Worm (Caenorhabditis elegans): ENCODE results near the gene famh-136.

famh-136 gene

DNA sequence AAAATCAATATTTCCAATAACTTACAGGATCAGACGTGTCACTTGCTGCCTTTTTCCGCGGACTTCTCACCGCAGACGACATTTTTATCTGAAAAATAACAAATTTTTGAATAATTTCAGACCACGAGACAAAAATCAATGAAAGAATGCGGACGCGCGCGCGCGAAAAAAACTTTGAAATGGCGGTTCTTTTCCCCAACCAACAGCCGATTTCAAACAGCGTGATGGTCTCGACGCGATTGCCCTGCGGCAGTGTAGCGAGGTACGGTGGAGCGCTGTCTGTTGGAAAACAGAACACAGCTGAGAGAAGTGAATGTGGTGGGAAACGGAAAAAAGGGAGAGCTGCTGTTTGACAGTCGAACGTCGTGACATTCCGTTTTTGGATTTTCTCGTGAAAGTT lies 16.5 kb downstream of the famh-136 start, which contains the start of gene lin-9 (continued):
- TF ChIP-seq F10B5.3 (tag; optimal IDR thresholded peaks at IDR 0.05) = peak; percentile 90
- no peak for TF ChIP-seq cey-2 (tag; optimal IDR thresholded peaks at IDR 0.05; ENCODE audit: borderline replicate concordance, insufficient read depth)
- TF ChIP-seq dpl-1 (GFP tag; optimal IDR thresholded peaks at IDR 0.05) = peak; percentile 97
- TF ChIP-seq lin-29 (GFP tag; IDR thresholded peaks at IDR 0.05) = peak; percentile 78
- TF ChIP-seq duxl-1 (tag; optimal IDR thresholded peaks at IDR 0.05; ENCODE audit: poor library complexity) = peak; percentile 94
- peak; percentile 91 for TF ChIP-seq spr-3 (GFP tag; optimal IDR thresholded peaks at IDR 0.05)
- TF ChIP-seq php-3 (GFP tag; IDR thresholded peaks at IDR 0.05) = peak; percentile 86; the same call in 1 of the 2 replicates
- peak; percentile 78; the same call in 1 of the 2 replicates for TF ChIP-seq saeg-2 (GFP tag; IDR thresholded peaks at IDR 0.05)
- TF ChIP-seq hlh-11 (tag; optimal IDR thresholded peaks at IDR 0.05) = peak; percentile 100
- no peak for TF ChIP-seq ztf-11 (tag; optimal IDR thresholded peaks at IDR 0.05)
- peak; percentile 76 for TF ChIP-seq ceh-32 (tag; optimal IDR thresholded peaks at IDR 0.05; ENCODE audit: poor library complexity)
- peak; percentile 86 for TF ChIP-seq nhr-77 (tag; optimal IDR thresholded peaks at IDR 0.05)
- no peak for TF ChIP-seq daf-12 (tag; optimal IDR thresholded peaks at IDR 0.05)
- no peak for TF ChIP-seq sdz-12 (GFP tag; optimal IDR thresholded peaks at IDR 0.05)
- TF ChIP-seq unc-39 (tag; optimal IDR thresholded peaks at IDR 0.05) = no peak
- TF ChIP-seq nhr-76 (tag; optimal IDR thresholded peaks at IDR 0.05) = no peak
- no peak for TF ChIP-seq zag-1 (tag; optimal IDR thresholded peaks at IDR 0.05)
- TF ChIP-seq ces-1 (GFP tag; optimal IDR thresholded peaks at IDR 0.05) = peak; percentile 37
- no peak for TF ChIP-seq fos-1 (tag; optimal IDR thresholded peaks at IDR 0.05)
- TF ChIP-seq lin-38 (GFP tag; IDR thresholded peaks at IDR 0.05) = peak; percentile 92
- TF ChIP-seq vab-7 (GFP tag; IDR thresholded peaks at IDR 0.05) = peak; percentile 76
- no peak for TF ChIP-seq snpc-4 (tag; optimal IDR thresholded peaks at IDR 0.05)
- peak; percentile 97 for TF ChIP-seq lin-13 (GFP tag; optimal IDR thresholded peaks at IDR 0.05)
- no peak for TF ChIP-seq aly-2 (tag; optimal IDR thresholded peaks at IDR 0.05)
- TF ChIP-seq T20F7.1 (GFP tag; optimal IDR thresholded peaks at IDR 0.05) = peak; percentile 91
- no peak for TF ChIP-seq F26F4.8 (GFP tag; conservative IDR thresholded peaks at IDR 0.05)
- no peak for TF ChIP-seq egl-27 (tag; optimal IDR thresholded peaks at IDR 0.05)
- TF ChIP-seq daf-16 (GFP tag; optimal IDR thresholded peaks at IDR 0.05) = peak; percentile 64 to 91
- peak; percentile 89 for TF ChIP-seq daf-16 (tag; optimal IDR thresholded peaks at IDR 0.05)
- TF ChIP-seq snpc-1.2 (GFP tag; IDR thresholded peaks at IDR 0.05) = peak; percentile 82
- TF ChIP-seq D1046.2 (GFP tag; IDR thresholded peaks at IDR 0.05) = peak; percentile 86
- TF ChIP-seq hmg-1.1 (GFP tag; IDR thresholded peaks at IDR 0.05) = peak; percentile 98
- TF ChIP-seq skn-1 (tag; optimal IDR thresholded peaks at IDR 0.05) = no peak
- TF ChIP-seq ceh-82 (tag; optimal IDR thresholded peaks at IDR 0.05) = no peak
- TF ChIP-seq nhr-237 (tag; optimal IDR thresholded peaks at IDR 0.05) = no peak
- TF ChIP-seq ctbp-1 (GFP tag; IDR thresholded peaks at IDR 0.05) = peak; percentile 97
- peak; percentile 97 for TF ChIP-seq fkh-10 (GFP tag; optimal IDR thresholded peaks at IDR 0.05)
- TF ChIP-seq mxl-3 (GFP tag; optimal IDR thresholded peaks at IDR 0.05) = peak; percentile 89
- peak; percentile 91 for TF ChIP-seq mdt-29 (GFP tag; IDR thresholded peaks at IDR 0.05)
- peak; percentile 47 for TF ChIP-seq ama-1 (optimal IDR thresholded peaks at IDR 0.05)
- peak; percentile 83 for TF ChIP-seq lin-15B (tag; optimal IDR thresholded peaks at IDR 0.05)
- TF ChIP-seq ceh-62 (tag; optimal IDR thresholded peaks at IDR 0.05) = no peak
- no peak for TF ChIP-seq lin-39 (tag; optimal IDR thresholded peaks at IDR 0.05)
- no peak for TF ChIP-seq nhr-41 (GFP tag; IDR thresholded peaks at IDR 0.05)
- TF ChIP-seq unc-130 (GFP tag; optimal IDR thresholded peaks at IDR 0.05) = peak; percentile 81
- peak; percentile 93 for TF ChIP-seq pha-4 (GFP tag; IDR thresholded peaks at IDR 0.05)
- no peak for TF ChIP-seq pha-4 (tag; optimal IDR thresholded peaks at IDR 0.05)
- TF ChIP-seq nhr-102 (tag; optimal IDR thresholded peaks at IDR 0.05) = peak; percentile 94
- peak; percentile 84 for TF ChIP-seq jun-1 (tag; optimal IDR thresholded peaks at IDR 0.05)
- TF ChIP-seq lin-1 (GFP tag; IDR thresholded peaks at IDR 0.05) = peak; percentile 93
- TF ChIP-seq lsy-2 (tag; optimal IDR thresholded peaks at IDR 0.05) = peak; percentile 99 to 100
- TF ChIP-seq mes-2 (tag; optimal IDR thresholded peaks at IDR 0.05; ENCODE audit: poor library complexity, severe bottlenecking) = peak; percentile 95

Measured in whole organism, L4 larva.